Fruit fly (Drosophila melanogaster) whole organism, adult: Measurements from ENCODE around the gene Dscam4.

Experiments used
- CG11617 ChIP-seq: fragments of 200-800 bp; sonication (Bioruptor generic); optimal IDR thresholded peaks from 2 replicates; lab custom pipeline; 2017; ENCODE audit warnings: mild to moderate bottlenecking, missing biosample characterization, missing genetic modification reagents, missing genetic modification characterization
- CG1620 ChIP-seq: fragments of 200-800 bp; sonication (Bioruptor generic); optimal IDR thresholded peaks from 2 replicates; lab custom pipeline; 2016; ENCODE audit warnings: missing biosample characterization, missing genetic modification characterization
- CG33017 ChIP-seq: fragments of 200-800 bp; sonication (Bioruptor generic); optimal IDR thresholded peaks from 2 replicates; lab custom pipeline; 2018; ENCODE audit warnings: missing biosample characterization, mild to moderate bottlenecking, missing genetic modification characterization, moderate library complexity
- CG7045 ChIP-seq: fragments of 200-800 bp; sonication (Bioruptor generic); optimal IDR thresholded peaks from 2 replicates; lab custom pipeline; 2017; ENCODE audit warnings: missing biosample characterization, mild to moderate bottlenecking, missing genetic modification characterization
- Hr96 ChIP-seq: fragments of 200-800 bp; sonication (Bioruptor generic); optimal IDR thresholded peaks from 2 replicates; lab custom pipeline; 2016; ENCODE audit warnings: missing biosample characterization, missing genetic modification characterization
- Mnt ChIP-seq: fragments of 200-800 bp; sonication (Bioruptor generic); optimal IDR thresholded peaks from 2 replicates; lab custom pipeline; 2016; ENCODE audit warnings: missing biosample characterization, mild to moderate bottlenecking, missing genetic modification characterization
- bab1 ChIP-seq: fragments of 200-800 bp; sonication (Bioruptor generic); optimal IDR thresholded peaks from 3 replicates; lab custom pipeline; 2019; ENCODE audit warnings: missing biosample characterization, mild to moderate bottlenecking, missing genetic modification characterization, moderate library complexity
- cic ChIP-seq: fragments of 200-800 bp; sonication (Bioruptor generic); optimal IDR thresholded peaks from 2 replicates; lab custom pipeline; 2017; ENCODE audit warnings: missing biosample characterization, mild to moderate bottlenecking, missing genetic modification characterization, moderate library complexity
- ovo ChIP-seq: fragments of 200-800 bp; sonication (Bioruptor generic); optimal IDR thresholded peaks from 2 replicates; lab custom pipeline; 2016; ENCODE audit warnings: missing biosample characterization, missing genetic modification characterization
- toe ChIP-seq: fragments of 200-800 bp; sonication (Bioruptor generic); optimal IDR thresholded peaks from 2 replicates; lab custom pipeline; 2016; ENCODE audit warnings: missing biosample characterization, missing genetic modification characterization

DNA sequence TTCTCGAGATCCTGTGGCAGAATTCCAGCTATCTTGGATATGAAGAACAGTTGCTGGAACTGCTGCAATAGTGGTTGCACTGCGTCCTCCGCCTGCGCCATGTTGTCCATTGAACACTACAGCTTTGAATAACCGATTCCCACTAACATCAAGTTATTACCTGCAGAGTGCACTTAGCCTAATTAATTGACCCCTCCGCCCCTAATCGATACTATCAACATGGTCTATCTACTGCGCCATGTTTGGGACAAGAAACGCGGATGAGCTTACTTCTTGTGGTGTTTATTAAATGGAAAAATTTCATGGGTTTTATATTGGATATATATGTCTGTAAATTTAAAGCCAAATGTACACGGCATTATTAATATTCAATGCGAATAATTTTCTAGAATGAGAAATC lies 68.4 kb downstream of the Dscam4 start, which contains the start of gene Gr66a:
- TF ChIP-seq CG33017 (tag; lab: Kevin White, UChicago) (no peak), toe (GFP tag; lab: Kevin White, UChicago) (no peak), CG7045 (GFP tag; lab: Kevin White, UChicago) (no peak), Mnt (GFP tag; lab: Kevin White, UChicago) (no peak), CG11617 (GFP tag; lab: Kevin White, UChicago) (no peak), bab1 (GFP tag; lab: Kevin White, UChicago) (no peak), ovo (no peak), CG1620 (GFP tag; lab: Kevin White, UChicago) (no peak), cic (GFP tag; lab: Kevin White, UChicago) (no peak), Hr96 (GFP tag; lab: Kevin White, UChicago) (no peak)
